Worm (Caenorhabditis elegans) whole organism, L3 larva: ENCODE results near the gene W02B12.11.

Source experiments
- nhr-23 ChIP-seq: fragments of 150-350 bp; optimal IDR thresholded peaks from 2 replicates; lab custom pipeline; 2014; ENCODE audit warnings: missing biosample characterization, missing genetic modification reagents, missing genetic modification characterization
- nhr-28 ChIP-seq: fragments of 150-350 bp; optimal IDR thresholded peaks from 2 replicates; lab custom pipeline; 2014; ENCODE audit warnings: missing biosample characterization, missing genetic modification characterization
- nhr-77 ChIP-seq: fragments of 150-350 bp; optimal IDR thresholded peaks from 2 replicates; lab custom pipeline; 2014; ENCODE audit warnings: missing biosample characterization, missing genetic modification characterization
- pqm-1 ChIP-seq: fragments of 150-350 bp; optimal IDR thresholded peaks from 2 replicates; lab custom pipeline; 2017; ENCODE audit warnings: missing biosample characterization, missing genetic modification characterization, inconsistent platforms
- sea-2 ChIP-seq: fragments of 150-350 bp; sonication (generic microtip); optimal IDR thresholded peaks from 4 replicates; lab custom pipeline; 2014; ENCODE audit warnings: missing biosample characterization, missing genetic modification reagents, missing genetic modification characterization
- snpc-4 ChIP-seq: fragments of 150-350 bp; optimal IDR thresholded peaks from 2 replicates; lab custom pipeline; 2014; ENCODE audit warnings: missing biosample characterization, missing genetic modification characterization
- unc-62 ChIP-seq: fragments of 150-350 bp; sonication (generic microtip); optimal IDR thresholded peaks from 4 replicates; lab custom pipeline; 2014; ENCODE audit warnings: missing biosample characterization, missing genetic modification reagents, missing genetic modification characterization

DNA sequence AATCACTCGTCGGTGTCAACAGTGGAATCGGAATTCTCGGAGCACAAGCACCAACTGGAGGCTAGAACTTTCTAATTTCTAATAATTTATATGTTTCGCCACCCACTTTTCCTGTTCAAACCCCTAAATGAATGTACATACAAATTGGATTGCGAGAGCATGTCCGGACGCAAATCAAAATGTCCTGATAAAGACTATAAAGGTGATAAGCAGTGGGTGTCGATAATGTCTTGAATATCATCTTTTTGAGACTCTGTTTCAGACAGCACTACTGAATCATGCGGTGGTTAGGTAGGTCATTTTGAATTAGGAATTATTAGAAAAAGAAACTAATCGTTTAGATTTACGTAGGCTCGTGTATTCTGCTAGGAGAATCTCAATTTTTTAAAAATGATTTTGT lies 24.9 kb upstream of the W02B12.11 start, which contains the start of gene W02B12.1:
- TF ChIP-seq nhr-77 (tag; lab: Kevin White, UChicago) (no peak), unc-62 (GFP tag; lab: Kevin White, UChicago) (no peak), pqm-1 (peak; percentile 72), snpc-4 (tag; lab: Kevin White, UChicago) (no peak), nhr-23 (no peak), nhr-28 (tag; lab: Kevin White, UChicago) (no peak), sea-2 (no peak)
